Fruit fly (Drosophila melanogaster) whole organism, embryonic: Measurements from ENCODE around the gene AMPdeam.

Experiments used
- ATbp ChIP-seq: fragments of 200-800 bp; sonication (Bioruptor generic); optimal IDR thresholded peaks from 2 replicates; lab custom pipeline; 2017; ENCODE audit warnings: missing biosample characterization, mild to moderate bottlenecking, missing genetic modification characterization, missing genetic modification reagents
- Adf1 ChIP-seq: fragments of 200-800 bp; sonication (Bioruptor generic); IDR thresholded peaks from 2 replicates; pipeline ENCODE4 v1.3.6; 2022; ENCODE audit warnings: missing biosample characterization, missing genetic modification characterization
- BtbVII ChIP-seq: fragments of 200-800 bp; sonication (Bioruptor generic); optimal IDR thresholded peaks from 3 replicates; lab custom pipeline; 2017; ENCODE audit warnings: missing biosample characterization, mild to moderate bottlenecking, missing genetic modification characterization
- CG10654 ChIP-seq: fragments of 200-800 bp; sonication (Bioruptor generic); optimal IDR thresholded peaks from 2 replicates; lab custom pipeline; 2016; ENCODE audit warnings: missing biosample characterization, missing genetic modification characterization
- CG12071 ChIP-seq: fragments of 200-800 bp; sonication (Bioruptor generic); optimal IDR thresholded peaks from 3 replicates; lab custom pipeline; 2018; ENCODE audit warnings: missing biosample characterization, mild to moderate bottlenecking, missing genetic modification characterization
- CG12236 ChIP-seq: fragments of 200-800 bp; sonication (Bioruptor generic); optimal IDR thresholded peaks from 2 replicates; lab custom pipeline; 2016; ENCODE audit warnings: missing biosample characterization, missing genetic modification characterization
- CG17612 ChIP-seq: fragments of 200-800 bp; sonication (Bioruptor generic); IDR thresholded peaks from 2 replicates; pipeline ENCODE4 v1.3.6; 2022; ENCODE audit warnings: missing biosample characterization, missing genetic modification characterization
- CG2120 ChIP-seq: fragments of 200-800 bp; sonication (Bioruptor generic); optimal IDR thresholded peaks from 3 replicates; lab custom pipeline; 2016; ENCODE audit warnings: missing biosample characterization, missing genetic modification characterization
- CG2875 ChIP-seq: fragments of 200-800 bp; sonication (Bioruptor generic); optimal IDR thresholded peaks from 2 replicates; lab custom pipeline; 2017; ENCODE audit warnings: missing biosample characterization, mild to moderate bottlenecking, missing genetic modification characterization, missing genetic modification reagents
- CG32532 ChIP-seq: fragments of 200-800 bp; sonication (Bioruptor generic); IDR thresholded peaks from 2 replicates; pipeline ENCODE4 v1.3.6; 2022; ENCODE audit warnings: missing biosample characterization, missing genetic modification characterization
- CG3838 ChIP-seq: fragments of 200-800 bp; sonication (Bioruptor generic); optimal IDR thresholded peaks from 3 replicates; lab custom pipeline; 2016; ENCODE audit warnings: missing biosample characterization, missing genetic modification characterization
- CG4617 ChIP-seq: fragments of 200-800 bp; sonication (Bioruptor generic); optimal IDR thresholded peaks from 3 replicates; lab custom pipeline; 2016; ENCODE audit warnings: missing biosample characterization, missing genetic modification characterization, borderline replicate concordance
- CG4854 ChIP-seq: fragments of 200-800 bp; sonication (Bioruptor generic); optimal IDR thresholded peaks from 2 replicates; lab custom pipeline; 2016; ENCODE audit warnings: missing biosample characterization, missing genetic modification characterization, inconsistent platforms
- CG6813 ChIP-seq: fragments of 200-800 bp; sonication (Bioruptor generic); optimal IDR thresholded peaks from 2 replicates; lab custom pipeline; 2017; ENCODE audit warnings: missing biosample characterization, missing genetic modification characterization, mild to moderate bottlenecking, moderate library complexity, missing genetic modification reagents
- CG7556 ChIP-seq: fragments of 200-800 bp; sonication (Bioruptor generic); optimal IDR thresholded peaks from 2 replicates; lab custom pipeline; 2017; ENCODE audit warnings: missing biosample characterization, mild to moderate bottlenecking, missing genetic modification characterization
- CG7987 ChIP-seq: fragments of 200-800 bp; sonication (Bioruptor generic); optimal IDR thresholded peaks from 2 replicates; lab custom pipeline; 2018; ENCODE audit warnings: missing biosample characterization, mild to moderate bottlenecking, missing genetic modification characterization, moderate library complexity
- CG8478 ChIP-seq: fragments of >200 bp; optimal IDR thresholded peaks from 2 replicates; lab custom pipeline; 2018
- CG8924 ChIP-seq: fragments of 200-800 bp; optimal IDR thresholded peaks from 3 replicates; lab custom pipeline; 2019; ENCODE audit warnings: missing biosample characterization, mild to moderate bottlenecking, missing genetic modification characterization, moderate library complexity
- CG9215 ChIP-seq: fragments of 200-800 bp; sonication (Bioruptor generic); IDR thresholded peaks from 2 replicates; pipeline ENCODE4 v1.3.6; 2022; ENCODE audit warnings: missing biosample characterization, missing genetic modification characterization
- CG9609 ChIP-seq: fragments of 200-800 bp; sonication (Bioruptor generic); optimal IDR thresholded peaks from 3 replicates; lab custom pipeline; 2016; ENCODE audit warnings: missing biosample characterization, missing genetic modification characterization
- D19A ChIP-seq: fragments of 200-800 bp; optimal IDR thresholded peaks from 3 replicates; lab custom pipeline; 2019; ENCODE audit warnings: missing biosample characterization, mild to moderate bottlenecking, missing genetic modification characterization, moderate library complexity
- Dip2 ChIP-seq: fragments of 200-800 bp; sonication (Bioruptor generic); IDR thresholded peaks from 2 replicates; pipeline ENCODE4 v1.3.6; 2022; ENCODE audit warnings: missing biosample characterization, missing genetic modification characterization
- Dll ChIP-seq: fragments of 200-800 bp; sonication (Bioruptor generic); IDR thresholded peaks from 4 replicates; pipeline ENCODE4 v1.3.6; 2022; ENCODE audit warnings: missing biosample characterization, missing genetic modification characterization; ENCODE audit not compliant: partially characterized antibody
- HmgD ChIP-seq: fragments of 200-800 bp; sonication (Bioruptor generic); optimal IDR thresholded peaks from 3 replicates; lab custom pipeline; 2016; ENCODE audit warnings: missing biosample characterization, missing genetic modification characterization
- Hr3 ChIP-seq: fragments of 200-800 bp; sonication (Bioruptor generic); optimal IDR thresholded peaks from 3 replicates; lab custom pipeline; 2016; ENCODE audit warnings: missing biosample characterization, missing genetic modification characterization
- Kr ChIP-seq: fragments of 200-800 bp; sonication (Bioruptor generic); optimal IDR thresholded peaks from 2 replicates; lab custom pipeline; 2017; ENCODE audit warnings: missing biosample characterization, mild to moderate bottlenecking, missing genetic modification characterization
- MTF-1 ChIP-seq: fragments of 200-800 bp; sonication (Bioruptor generic); optimal IDR thresholded peaks from 2 replicates; lab custom pipeline; 2018; ENCODE audit warnings: missing biosample characterization, mild to moderate bottlenecking, missing genetic modification characterization, borderline replicate concordance
- Mes4 ChIP-seq: fragments of 200-800 bp; sonication (Bioruptor generic); optimal IDR thresholded peaks from 2 replicates; lab custom pipeline; 2016; ENCODE audit warnings: missing biosample characterization, missing genetic modification characterization
- Mrtf ChIP-seq: fragments of 200-800 bp; sonication (Bioruptor generic); IDR thresholded peaks from 3 replicates; pipeline ENCODE4 v1.3.6; 2022; ENCODE audit warnings: missing biosample characterization, missing genetic modification characterization
- PHDP ChIP-seq: fragments of 200-800 bp; sonication (Bioruptor generic); optimal IDR thresholded peaks from 3 replicates; lab custom pipeline; 2018; ENCODE audit warnings: missing biosample characterization, mild to moderate bottlenecking, missing genetic modification characterization, moderate library complexity
- Vsx1 ChIP-seq: fragments of 200-800 bp; sonication (Bioruptor generic); optimal IDR thresholded peaks from 2 replicates; lab custom pipeline; 2017; ENCODE audit warnings: missing biosample characterization, mild to moderate bottlenecking, missing genetic modification characterization, missing genetic modification reagents
- ato ChIP-seq: fragments of 200-800 bp; sonication (Bioruptor generic); IDR thresholded peaks from 2 replicates; pipeline ENCODE4 v1.3.6; 2022; ENCODE audit warnings: missing biosample characterization, missing genetic modification characterization; ENCODE audit not compliant: partially characterized antibody
- caup ChIP-seq: fragments of 200-800 bp; sonication (Bioruptor generic); optimal IDR thresholded peaks from 3 replicates; lab custom pipeline; 2017; ENCODE audit warnings: missing biosample characterization, mild to moderate bottlenecking, missing genetic modification characterization, moderate library complexity; ENCODE audit not compliant: severe bottlenecking
- crol ChIP-seq: fragments of 200-800 bp; sonication (Bioruptor generic); IDR thresholded peaks from 2 replicates; pipeline ENCODE4 v1.3.6; 2022; ENCODE audit warnings: missing biosample characterization, missing genetic modification characterization
- danr ChIP-seq: fragments of 200-800 bp; sonication (Bioruptor generic); IDR thresholded peaks from 2 replicates; pipeline ENCODE4 v1.3.6; 2022; ENCODE audit warnings: missing biosample characterization, missing genetic modification characterization
- dm ChIP-seq: fragments of 200-800 bp; sonication (Bioruptor generic); optimal IDR thresholded peaks from 3 replicates; lab custom pipeline; 2016; ENCODE audit warnings: missing biosample characterization, missing genetic modification characterization
- esg ChIP-seq: fragments of 200-800 bp; sonication (Bioruptor generic); conservative IDR thresholded peaks from 2 replicates; pipeline ENCODE4 v1.3.6; 2022; ENCODE audit warnings: missing biosample characterization, missing genetic modification characterization
- gt ChIP-seq: fragments of 200-800 bp; sonication (Bioruptor generic); IDR thresholded peaks from 2 replicates; pipeline ENCODE4 v1.3.6; 2022; ENCODE audit warnings: missing biosample characterization, missing genetic modification characterization
- lbe ChIP-seq: fragments of 200-800 bp; sonication (Bioruptor generic); optimal IDR thresholded peaks from 2 replicates; lab custom pipeline; 2016; ENCODE audit warnings: missing biosample characterization, mild to moderate bottlenecking, missing genetic modification characterization
- nmo ChIP-seq: fragments of 200-800 bp; sonication (Bioruptor generic); optimal IDR thresholded peaks from 2 replicates; lab custom pipeline; 2018; ENCODE audit warnings: missing biosample characterization, mild to moderate bottlenecking, missing genetic modification characterization, moderate library complexity
- pan ChIP-seq, 4 experiments: fragments of >200 bp in 3 of 4; fragments of 200-800 bp in 1 of 4; sonication (Bioruptor generic) in 1 of 4; optimal IDR thresholded peaks in 3 of 4; IDR thresholded peaks in 1 of 4; 2 replicates each; pipeline versions ENCODE4 v1.3.6 to Lab custom; 2017 to 2022; ENCODE audit warnings: missing biosample characterization in 2 of 4, missing genetic modification characterization in 2 of 4, mixed read lengths in 1 of 4
- pfk ChIP-seq: fragments of 200-800 bp; sonication (Bioruptor generic); optimal IDR thresholded peaks from 2 replicates; lab custom pipeline; 2018; ENCODE audit warnings: missing biosample characterization, mild to moderate bottlenecking, missing genetic modification characterization, moderate library complexity
- sc ChIP-seq, 3 experiments: fragments of >200 bp in 2 of 3; fragments of 200-800 bp in 1 of 3; sonication (Bioruptor generic) in 1 of 3; optimal IDR thresholded peaks; 2 replicates in 2 of 3; 3 replicates in 1 of 3; lab custom pipeline; 2017; ENCODE audit warnings: mild to moderate bottlenecking in 1 of 3, missing biosample characterization in 1 of 3, missing genetic modification characterization in 1 of 3, missing genetic modification reagents in 1 of 3
- sens-2 ChIP-seq: fragments of 200-800 bp; sonication (Bioruptor generic); IDR thresholded peaks from 2 replicates; pipeline ENCODE4 v1.3.6; 2022; ENCODE audit warnings: missing biosample characterization, missing genetic modification characterization
- sima ChIP-seq: fragments of 200-800 bp; sonication (Bioruptor generic); optimal IDR thresholded peaks from 2 replicates; lab custom pipeline; 2016; ENCODE audit warnings: missing biosample characterization, missing genetic modification characterization
- slbo ChIP-seq: fragments of 200-800 bp; sonication (Bioruptor generic); IDR thresholded peaks from 2 replicates; pipeline ENCODE4 v1.3.6; 2022; ENCODE audit warnings: missing biosample characterization, missing genetic modification characterization
- ssp ChIP-seq: fragments of 200-800 bp; sonication (Bioruptor generic); IDR thresholded peaks from 2 replicates; pipeline ENCODE4 v1.3.6; 2022; ENCODE audit warnings: missing biosample characterization, missing genetic modification characterization
- toy ChIP-seq: fragments of 200-800 bp; sonication (Bioruptor generic); IDR thresholded peaks from 2 replicates; pipeline ENCODE4 v1.3.6; 2022; ENCODE audit warnings: missing biosample characterization, missing genetic modification characterization
- unc-4 ChIP-seq: fragments of 200-800 bp; sonication (Bioruptor generic); IDR thresholded peaks from 2 replicates; pipeline ENCODE4 v1.3.6; 2022; ENCODE audit warnings: missing biosample characterization, missing genetic modification characterization; ENCODE audit not compliant: partially characterized antibody
- vvl ChIP-seq: fragments of 200-800 bp; sonication (Bioruptor generic); IDR thresholded peaks from 2 replicates; pipeline ENCODE4 v1.3.6; 2022; ENCODE audit warnings: missing biosample characterization, missing genetic modification characterization

AMPdeam gene

DNA sequence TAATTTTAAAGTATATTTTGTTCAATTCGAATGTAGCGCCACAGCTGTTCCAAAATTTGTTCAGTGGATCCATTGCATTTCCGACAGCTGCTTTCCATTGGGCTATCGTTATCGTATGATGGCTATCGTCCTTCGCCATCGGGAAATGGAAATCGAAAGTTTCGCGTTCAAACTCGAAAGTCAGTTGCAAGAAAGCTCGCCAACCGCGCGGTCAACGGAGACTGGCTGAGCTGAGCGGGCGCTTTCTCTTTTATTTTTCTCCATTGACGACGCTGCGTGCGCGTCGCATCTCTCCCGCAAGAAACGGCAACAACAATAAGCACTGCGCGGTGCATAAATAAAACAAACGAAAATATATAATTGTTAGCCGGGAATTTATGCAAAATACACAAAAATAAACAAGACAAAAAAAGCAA, 62.1 kb downstream of the AMPdeam start, which contains the start of gene inaE (continued):
- no peak for TF ChIP-seq Adf1 (GFP tag; lab: Robert Waterston, UW)
- TF ChIP-seq ato (GFP tag; lab: Robert Waterston, UW): peak; percentile 53
- no peak for TF ChIP-seq CG12236 (GFP tag; lab: Kevin White, UChicago)
- no peak for TF ChIP-seq Mrtf (GFP tag; lab: Robert Waterston, UW)
- TF ChIP-seq BtbVII (GFP tag; lab: Kevin White, UChicago): peak; percentile 43
- no peak for TF ChIP-seq sc (optimal IDR thresholded peaks at IDR 0.05; lab: Kevin White, UChicago)
- TF ChIP-seq sc (GFP tag; optimal IDR thresholded peaks at IDR 0.05; lab: Kevin White, UChicago): no peak
- TF ChIP-seq caup: no peak
- TF ChIP-seq HmgD: no peak
- peak; percentile 3 for TF ChIP-seq D19A
- TF ChIP-seq CG8478 (lab: Kevin White, UChicago): no peak
- no peak for TF ChIP-seq pfk (GFP tag; lab: Kevin White, UChicago)
- TF ChIP-seq ssp (GFP tag; lab: Robert Waterston, UW): peak; percentile 96
- 0 out of 2 replicates have a peak, but pooled peaks have one; percentile 14 for TF ChIP-seq CG32532 (GFP tag; lab: Robert Waterston, UW)
- no peak for TF ChIP-seq lbe (GFP tag; lab: Kevin White, UChicago)
- peak; percentile 44; the same call in 1 of the 2 replicates for TF ChIP-seq unc-4 (GFP tag; lab: Robert Waterston, UW)
- peak; percentile 18 for TF ChIP-seq PHDP (tag; lab: Kevin White, UChicago)
- TF ChIP-seq slbo (GFP tag; lab: Robert Waterston, UW): no peak
- TF ChIP-seq CG3838 (GFP tag; lab: Kevin White, UChicago): no peak
- no peak for TF ChIP-seq toy (GFP tag; lab: Robert Waterston, UW)
- TF ChIP-seq dm (GFP tag; lab: Kevin White, UChicago): no peak
- TF ChIP-seq Hr3 (GFP tag; lab: Kevin White, UChicago): no peak
- TF ChIP-seq Dip2 (GFP tag; lab: Robert Waterston, UW): no peak
- no peak for TF ChIP-seq Kr
- TF ChIP-seq ATbp: no peak
- peak; percentile 1 for TF ChIP-seq CG8924 (tag; lab: Kevin White, UChicago)
- no peak for TF ChIP-seq CG4854 (GFP tag; lab: Kevin White, UChicago)
- TF ChIP-seq CG7556 (GFP tag; lab: Kevin White, UChicago): no peak
- TF ChIP-seq sens-2 (GFP tag; lab: Robert Waterston, UW): no peak; the same call in 1 of the 2 replicates
- no peak for TF ChIP-seq pan (optimal IDR thresholded peaks at IDR 0.05; lab: Kevin White, UChicago)
- peak in 1 of 2 experiments; percentile 20 for TF ChIP-seq pan (GFP tag; optimal IDR thresholded peaks at IDR 0.05 in 1 of 2, IDR thresholded peaks at IDR 0.05 in 1 of 2)
- no peak for TF ChIP-seq CG2875 (GFP tag; lab: Kevin White, UChicago)
- no peak for TF ChIP-seq sima (GFP tag; lab: Kevin White, UChicago)
- no peak for TF ChIP-seq Vsx1 (GFP tag; lab: Kevin White, UChicago)
- TF ChIP-seq CG17612 (GFP tag; lab: Robert Waterston, UW): no peak
- no peak for TF ChIP-seq CG12071 (GFP tag; lab: Kevin White, UChicago)
- TF ChIP-seq nmo (GFP tag; lab: Kevin White, UChicago): no peak
- peak; percentile 24 for TF ChIP-seq CG7987 (GFP tag; lab: Kevin White, UChicago)
- no peak for TF ChIP-seq CG9609
- TF ChIP-seq MTF-1: no peak
- TF ChIP-seq Mes4 (GFP tag; lab: Kevin White, UChicago): no peak
- TF ChIP-seq CG2120 (GFP tag; lab: Kevin White, UChicago): no peak
- no peak; the same call in 1 of the 2 replicates for TF ChIP-seq crol
- peak; percentile 60; the same call in 1 of the 2 replicates for TF ChIP-seq vvl (GFP tag; lab: Robert Waterston, UW)
- TF ChIP-seq CG4617: no peak
- TF ChIP-seq CG10654 (GFP tag; lab: Kevin White, UChicago): no peak
- peak; percentile 54; the same call in 2 of the 4 replicates for TF ChIP-seq Dll
- TF ChIP-seq CG6813: no peak
- TF ChIP-seq gt: no peak
- TF ChIP-seq CG9215 (GFP tag; lab: Robert Waterston, UW): no peak
- no peak for TF ChIP-seq danr (GFP tag; lab: Robert Waterston, UW)
- no peak for TF ChIP-seq esg (GFP tag; lab: Robert Waterston, UW)
